Worm (Caenorhabditis elegans) whole organism, L4 larva: ENCODE results near the gene C16C8.4.

Source experiments
- dve-1 ChIP-seq: sonication (generic microtip); optimal IDR thresholded peaks from 2 replicates; lab custom pipeline; 2017; ENCODE audit warnings: antibody characterized with exemption, mild to moderate bottlenecking, missing genetic modification characterization, missing compliant biosample characterization; ENCODE audit not compliant: insufficient read depth
- fkh-10 ChIP-seq: fragments of 150-350 bp; optimal IDR thresholded peaks from 2 replicates; lab custom pipeline; 2014; ENCODE audit warnings: missing biosample characterization, missing genetic modification reagents, missing genetic modification characterization
- fos-1 ChIP-seq: fragments of 150-350 bp; optimal IDR thresholded peaks from 2 replicates; lab custom pipeline; 2014; ENCODE audit warnings: missing biosample characterization, missing genetic modification characterization
- lim-7 ChIP-seq: fragments of 200-800 bp; sonication (Bioruptor generic); IDR thresholded peaks from 2 replicates; pipeline ENCODE4 v1.3.6; 2022; ENCODE audit warnings: missing genetic modification characterization, missing compliant biosample characterization
- lsy-2 ChIP-seq, 2 experiments: fragments of 150-350 bp in 1 of 2; sonication (generic microtip) in 1 of 2; optimal IDR thresholded peaks; 2 replicates each; lab custom pipeline; 2014 to 2017; ENCODE audit warnings: missing biosample characterization in 2 of 2, missing genetic modification characterization in 2 of 2
- mep-1 ChIP-seq: fragments of 150-350 bp; sonication (generic microtip); optimal IDR thresholded peaks from 3 replicates; lab custom pipeline; 2014; ENCODE audit warnings: missing biosample characterization, missing genetic modification characterization
- nhr-11 ChIP-seq: fragments of 150-350 bp; optimal IDR thresholded peaks from 2 replicates; lab custom pipeline; 2014; ENCODE audit warnings: missing biosample characterization, missing genetic modification characterization
- nhr-41 ChIP-seq: fragments of 200-800 bp; sonication (Bioruptor generic); IDR thresholded peaks from 2 replicates; pipeline ENCODE4 v1.3.6; 2022; ENCODE audit warnings: missing genetic modification reagents, missing genetic modification characterization, missing compliant biosample characterization
- nhr-48 ChIP-seq: sonication (generic microtip); optimal IDR thresholded peaks from 2 replicates; lab custom pipeline; 2016; ENCODE audit warnings: mild to moderate bottlenecking, missing genetic modification characterization, missing compliant biosample characterization
- zag-1 ChIP-seq: fragments of 150-350 bp; optimal IDR thresholded peaks from 2 replicates; lab custom pipeline; 2014; ENCODE audit warnings: missing biosample characterization, missing genetic modification characterization
- ztf-11 ChIP-seq: fragments of 150-350 bp; optimal IDR thresholded peaks from 2 replicates; lab custom pipeline; 2014; ENCODE audit warnings: missing biosample characterization, missing genetic modification characterization

- no peak for TF ChIP-seq mep-1 (tag; lab: Kevin White, UChicago)
- TF ChIP-seq fkh-10, result no peak
- TF ChIP-seq nhr-11 (tag; lab: Kevin White, UChicago), result no peak
- no peak for TF ChIP-seq nhr-48 (tag; lab: Kevin White, UChicago)
- TF ChIP-seq lsy-2 (tag; optimal IDR thresholded peaks at IDR 0.05; lab: Kevin White, UChicago), result no peak
- no peak for TF ChIP-seq fos-1 (tag; lab: Kevin White, UChicago)
- no peak for TF ChIP-seq ztf-11
- no peak for TF ChIP-seq lim-7 (GFP tag; lab: Robert Waterston, UW)
- TF ChIP-seq zag-1 (tag; lab: Kevin White, UChicago), result no peak
- no peak for TF ChIP-seq dve-1 (tag; lab: Kevin White, UChicago)
- no peak for TF ChIP-seq nhr-41 (GFP tag; lab: Robert Waterston, UW)
These were observed 45.0 kb downstream of the C16C8.4 start, which contains the start of gene nep-9 for ce11 chrII:3399212-3399611.
